Worm (Caenorhabditis elegans) whole organism, L3 larva: ENCODE measurements around the gene lec-2.

Source experiments
- R02D3.7 ChIP-seq: fragments of 150-350 bp; optimal IDR thresholded peaks from 2 replicates; lab custom pipeline; 2014; ENCODE audit warnings: missing biosample characterization, missing genetic modification characterization
- ZK546.5 ChIP-seq: sonication (generic microtip); optimal IDR thresholded peaks from 2 replicates; lab custom pipeline; 2017; ENCODE audit warnings: missing biosample characterization, missing genetic modification characterization
- aly-2 ChIP-seq: fragments of 150-350 bp; optimal IDR thresholded peaks from 2 replicates; lab custom pipeline; 2014; ENCODE audit warnings: missing biosample characterization, missing genetic modification characterization
- ama-1 ChIP-seq: fragments of 150-350 bp; optimal IDR thresholded peaks from 2 replicates; lab custom pipeline; 2018
- ceh-28 ChIP-seq: fragments of 150-350 bp; optimal IDR thresholded peaks from 2 replicates; lab custom pipeline; 2014; ENCODE audit warnings: missing biosample characterization, missing genetic modification reagents, missing genetic modification characterization
- ceh-82 ChIP-seq: fragments of 150-350 bp; optimal IDR thresholded peaks from 2 replicates; lab custom pipeline; 2014; ENCODE audit warnings: missing biosample characterization, missing genetic modification characterization
- ceh-9 ChIP-seq: sonication (generic microtip); optimal IDR thresholded peaks from 2 replicates; lab custom pipeline; 2018; ENCODE audit warnings: missing biosample characterization, missing genetic modification characterization
- egl-27 ChIP-seq: sonication (generic microtip); optimal IDR thresholded peaks from 4 replicates; lab custom pipeline; 2017; ENCODE audit warnings: missing biosample characterization, missing genetic modification reagents, missing genetic modification characterization
- elt-1 ChIP-seq: fragments of 150-350 bp; optimal IDR thresholded peaks from 2 replicates; lab custom pipeline; 2014; ENCODE audit warnings: missing biosample characterization, missing genetic modification characterization
- elt-2 ChIP-seq: sonication (generic microtip); optimal IDR thresholded peaks from 2 replicates; lab custom pipeline; 2016; ENCODE audit warnings: missing genetic modification reagents, mild to moderate bottlenecking, missing genetic modification characterization, missing compliant biosample characterization
- elt-3 ChIP-seq, 3 experiments: fragments of 150-350 bp in 1 of 3; sonication (generic microtip) in 2 of 3; optimal IDR thresholded peaks; 2 replicates in 2 of 3; 4 replicates in 1 of 3; lab custom pipeline; 2014 to 2017; ENCODE audit warnings: missing biosample characterization in 3 of 3, missing genetic modification characterization in 3 of 3
- eor-1 ChIP-seq, 2 experiments: fragments of 150-350 bp; optimal IDR thresholded peaks; 2 replicates each; lab custom pipeline; 2014 to 2018; ENCODE audit warnings: missing biosample characterization in 2 of 2, missing genetic modification characterization in 2 of 2
- fkh-10 ChIP-seq: sonication (generic microtip); optimal IDR thresholded peaks from 2 replicates; lab custom pipeline; 2017; ENCODE audit warnings: missing biosample characterization, missing genetic modification reagents, missing genetic modification characterization
- fos-1 ChIP-seq: fragments of 150-350 bp; optimal IDR thresholded peaks from 2 replicates; lab custom pipeline; 2014; ENCODE audit warnings: missing biosample characterization, missing genetic modification characterization
- hmg-11 ChIP-seq: sonication (generic microtip); optimal IDR thresholded peaks from 2 replicates; lab custom pipeline; 2016; ENCODE audit warnings: missing genetic modification characterization, missing compliant biosample characterization
- jun-1 ChIP-seq: fragments of 150-350 bp; optimal IDR thresholded peaks from 2 replicates; lab custom pipeline; 2014; ENCODE audit warnings: missing biosample characterization, missing genetic modification reagents, missing genetic modification characterization
- lin-15B ChIP-seq: fragments of 150-350 bp; optimal IDR thresholded peaks from 2 replicates; lab custom pipeline; 2014; ENCODE audit warnings: missing biosample characterization, missing genetic modification characterization
- lin-39 ChIP-seq: fragments of 150-350 bp; optimal IDR thresholded peaks from 2 replicates; lab custom pipeline; 2018; ENCODE audit warnings: missing biosample characterization, missing genetic modification reagents, missing genetic modification characterization
- lsy-12 ChIP-seq: sonication (generic microtip); optimal IDR thresholded peaks from 2 replicates; lab custom pipeline; 2016; ENCODE audit warnings: mild to moderate bottlenecking, missing genetic modification characterization, missing compliant biosample characterization
- mdl-1 ChIP-seq: fragments of 150-350 bp; optimal IDR thresholded peaks from 2 replicates; lab custom pipeline; 2014; ENCODE audit warnings: missing biosample characterization, missing genetic modification characterization
- mml-1 ChIP-seq: fragments of 150-350 bp; sonication (generic microtip); optimal IDR thresholded peaks from 3 replicates; lab custom pipeline; 2014; ENCODE audit warnings: missing biosample characterization, missing genetic modification characterization
- nfya-1 ChIP-seq: sonication (generic microtip); optimal IDR thresholded peaks from 2 replicates; lab custom pipeline; 2017; ENCODE audit warnings: missing genetic modification characterization, mild to moderate bottlenecking, missing compliant biosample characterization, antibody characterized with exemption, moderate library complexity; ENCODE audit not compliant: insufficient read depth
- nhr-11 ChIP-seq: fragments of 150-350 bp; optimal IDR thresholded peaks from 2 replicates; lab custom pipeline; 2014; ENCODE audit warnings: missing biosample characterization, missing genetic modification characterization
- nhr-12 ChIP-seq: fragments of 150-350 bp; optimal IDR thresholded peaks from 2 replicates; lab custom pipeline; 2014; ENCODE audit warnings: missing biosample characterization, missing genetic modification characterization
- nhr-23 ChIP-seq: fragments of 150-350 bp; optimal IDR thresholded peaks from 2 replicates; lab custom pipeline; 2014; ENCODE audit warnings: missing biosample characterization, missing genetic modification reagents, missing genetic modification characterization
- nhr-237 ChIP-seq: fragments of 150-350 bp; optimal IDR thresholded peaks from 2 replicates; lab custom pipeline; 2014; ENCODE audit warnings: missing biosample characterization, missing genetic modification characterization
- nhr-25 ChIP-seq: sonication (generic microtip); optimal IDR thresholded peaks from 2 replicates; lab custom pipeline; 2017; ENCODE audit warnings: missing biosample characterization, missing genetic modification characterization
- nhr-28 ChIP-seq: fragments of 150-350 bp; optimal IDR thresholded peaks from 2 replicates; lab custom pipeline; 2014; ENCODE audit warnings: missing biosample characterization, missing genetic modification characterization
- nhr-43 ChIP-seq: sonication (generic microtip); optimal IDR thresholded peaks from 2 replicates; lab custom pipeline; 2016; ENCODE audit warnings: mild to moderate bottlenecking, missing genetic modification characterization, missing compliant biosample characterization; ENCODE audit not compliant: poor library complexity, severe bottlenecking
- nhr-67 ChIP-seq: fragments of 150-350 bp; optimal IDR thresholded peaks from 2 replicates; lab custom pipeline; 2014; ENCODE audit warnings: missing biosample characterization, missing genetic modification characterization
- nhr-77 ChIP-seq: fragments of 150-350 bp; optimal IDR thresholded peaks from 2 replicates; lab custom pipeline; 2014; ENCODE audit warnings: missing biosample characterization, missing genetic modification characterization
- pha-4 ChIP-seq: fragments of 150-350 bp; optimal IDR thresholded peaks from 2 replicates; lab custom pipeline; 2014; ENCODE audit warnings: missing biosample characterization, missing genetic modification reagents, missing genetic modification characterization
- sea-2 ChIP-seq: fragments of 150-350 bp; sonication (generic microtip); optimal IDR thresholded peaks from 4 replicates; lab custom pipeline; 2014; ENCODE audit warnings: missing biosample characterization, missing genetic modification reagents, missing genetic modification characterization
- snpc-4 ChIP-seq: fragments of 150-350 bp; optimal IDR thresholded peaks from 2 replicates; lab custom pipeline; 2014; ENCODE audit warnings: missing biosample characterization, missing genetic modification characterization
- tbx-2 ChIP-seq: sonication (generic microtip); optimal IDR thresholded peaks from 2 replicates; lab custom pipeline; 2016; ENCODE audit warnings: mild to moderate bottlenecking, missing genetic modification characterization, missing compliant biosample characterization
- unc-39 ChIP-seq: sonication (generic microtip); optimal IDR thresholded peaks from 4 replicates; lab custom pipeline; 2017; ENCODE audit warnings: missing biosample characterization, missing genetic modification characterization
- unc-62 ChIP-seq: fragments of 150-350 bp; sonication (generic microtip); optimal IDR thresholded peaks from 4 replicates; lab custom pipeline; 2014; ENCODE audit warnings: missing biosample characterization, missing genetic modification reagents, missing genetic modification characterization
- zag-1 ChIP-seq: fragments of 150-350 bp; optimal IDR thresholded peaks from 2 replicates; lab custom pipeline; 2014; ENCODE audit warnings: missing biosample characterization, missing genetic modification characterization
- ztf-11 ChIP-seq: fragments of 150-350 bp; optimal IDR thresholded peaks from 2 replicates; lab custom pipeline; 2014; ENCODE audit warnings: missing biosample characterization, missing genetic modification characterization
- ztf-4 ChIP-seq: fragments of 150-350 bp; optimal IDR thresholded peaks from 2 replicates; lab custom pipeline; 2014; ENCODE audit warnings: missing biosample characterization, missing genetic modification characterization

Gene lec-2

DNA sequence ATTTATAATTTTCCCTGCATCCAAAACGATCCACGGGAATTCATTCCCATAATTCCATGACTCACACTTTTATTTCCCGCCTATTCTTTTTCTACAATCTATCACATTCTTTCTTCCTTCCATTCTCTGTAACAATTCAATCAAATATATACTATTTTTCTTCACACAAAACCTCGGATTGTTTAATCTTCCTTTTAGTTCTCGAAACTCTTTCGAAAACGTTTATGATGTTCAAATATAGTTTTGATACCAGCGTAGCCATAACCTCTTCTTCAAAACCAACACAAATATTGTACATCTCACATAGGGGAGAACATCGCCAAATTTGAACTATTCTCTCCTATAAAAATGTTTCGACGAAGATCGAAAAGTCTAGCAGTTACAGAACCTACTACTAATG is 25.2 kb downstream of the lec-2 start, which contains the start of gene lec-3:
Gene lec-3 (plus strand): TSS at position 301 of the 400 bp plus-strand sequence.
- TF ChIP-seq nhr-23 (tag; lab: Kevin White, UChicago) (no peak), jun-1 (no peak), R02D3.7 (tag; lab: Kevin White, UChicago) (no peak), unc-62 (no peak), lin-15B (no peak), fos-1 (no peak), egl-27 (tag; lab: Kevin White, UChicago) (no peak), nhr-12 (tag; lab: Kevin White, UChicago) (no peak), ztf-4 (tag; lab: Kevin White, UChicago) (no peak), lin-39 (tag; lab: Kevin White, UChicago) (no peak), ztf-11 (tag; lab: Kevin White, UChicago) (no peak), tbx-2 (no peak), ceh-28 (tag; lab: Kevin White, UChicago) (no peak), nhr-43 (tag; lab: Kevin White, UChicago) (no peak)

DNA sequence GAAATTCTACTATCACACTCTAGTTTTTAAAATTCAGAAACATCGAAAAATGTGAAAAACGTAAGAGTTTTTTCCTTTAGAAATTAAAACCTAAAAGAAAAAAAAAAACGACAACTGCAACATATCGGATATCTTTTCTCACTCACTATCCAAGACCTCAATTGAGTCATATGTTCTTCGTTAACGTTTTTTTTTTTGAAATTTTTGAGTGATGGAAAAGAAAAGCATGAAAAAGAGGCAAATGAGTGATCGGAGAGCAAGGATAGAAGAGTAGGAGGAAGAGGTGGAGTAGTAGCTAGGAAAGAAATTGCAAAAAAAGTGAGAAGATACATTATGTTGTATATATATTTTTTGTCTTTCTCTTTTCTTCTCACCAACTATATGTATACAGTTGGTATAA is 26.4 kb downstream of the lec-2 start:
- TF ChIP-seq lin-39 (tag; lab: Kevin White, UChicago), result no peak
- TF ChIP-seq jun-1, result no peak
- TF ChIP-seq lin-15B, result no peak
- TF ChIP-seq elt-1 (tag; lab: Kevin White, UChicago), result no peak
- no peak for TF ChIP-seq tbx-2
- TF ChIP-seq nhr-67, result no peak
- no peak for TF ChIP-seq sea-2 (GFP tag; lab: Kevin White, UChicago)
- TF ChIP-seq snpc-4 (tag; lab: Kevin White, UChicago), result no peak
- TF ChIP-seq R02D3.7 (tag; lab: Kevin White, UChicago), result no peak
- no peak for TF ChIP-seq ZK546.5
- TF ChIP-seq mml-1 (tag; lab: Kevin White, UChicago), result no peak
- no peak for TF ChIP-seq fkh-10

DNA sequence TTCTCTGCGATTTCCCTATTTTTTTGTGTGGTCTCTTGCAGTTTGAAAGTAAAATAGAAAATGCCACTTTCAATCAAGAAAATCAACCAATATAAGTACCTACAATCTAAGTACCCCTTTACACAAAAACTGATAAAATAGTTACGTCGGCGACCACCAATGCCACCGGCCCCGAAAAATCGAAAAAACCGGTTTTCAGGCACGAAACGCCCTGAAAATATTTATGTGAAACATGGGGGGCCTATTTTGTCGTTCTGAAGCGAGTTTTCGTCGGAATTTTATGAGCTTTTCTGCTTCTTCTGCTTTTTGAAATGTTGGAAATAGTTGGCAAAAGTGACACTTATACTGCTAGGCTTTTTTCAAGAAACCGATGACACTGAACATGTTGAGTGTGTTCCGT is 27.4 kb downstream of the lec-2 start:
- TF ChIP-seq lin-39 (tag; lab: Kevin White, UChicago) (no peak), aly-2 (tag; lab: Kevin White, UChicago) (no peak), fos-1 (no peak), mdl-1 (tag; lab: Kevin White, UChicago) (no peak), pha-4 (no peak), unc-39 (tag; lab: Kevin White, UChicago) (no peak), egl-27 (tag; lab: Kevin White, UChicago) (no peak), unc-62 (no peak), ceh-82 (tag; lab: Kevin White, UChicago) (no peak), elt-3 (tag; optimal IDR thresholded peaks at IDR 0.05; lab: Kevin White, UChicago) (no peak), lsy-12 (tag; lab: Kevin White, UChicago) (no peak), zag-1 (tag; lab: Kevin White, UChicago) (no peak), eor-1 (tag; optimal IDR thresholded peaks at IDR 0.05; lab: Kevin White, UChicago) (no peak), nhr-25 (tag; lab: Kevin White, UChicago) (no peak), snpc-4 (tag; lab: Kevin White, UChicago) (no peak), sea-2 (GFP tag; lab: Kevin White, UChicago) (no peak), nhr-28 (tag; lab: Kevin White, UChicago) (no peak), elt-2 (tag; lab: Kevin White, UChicago) (no peak), tbx-2 (no peak)

DNA sequence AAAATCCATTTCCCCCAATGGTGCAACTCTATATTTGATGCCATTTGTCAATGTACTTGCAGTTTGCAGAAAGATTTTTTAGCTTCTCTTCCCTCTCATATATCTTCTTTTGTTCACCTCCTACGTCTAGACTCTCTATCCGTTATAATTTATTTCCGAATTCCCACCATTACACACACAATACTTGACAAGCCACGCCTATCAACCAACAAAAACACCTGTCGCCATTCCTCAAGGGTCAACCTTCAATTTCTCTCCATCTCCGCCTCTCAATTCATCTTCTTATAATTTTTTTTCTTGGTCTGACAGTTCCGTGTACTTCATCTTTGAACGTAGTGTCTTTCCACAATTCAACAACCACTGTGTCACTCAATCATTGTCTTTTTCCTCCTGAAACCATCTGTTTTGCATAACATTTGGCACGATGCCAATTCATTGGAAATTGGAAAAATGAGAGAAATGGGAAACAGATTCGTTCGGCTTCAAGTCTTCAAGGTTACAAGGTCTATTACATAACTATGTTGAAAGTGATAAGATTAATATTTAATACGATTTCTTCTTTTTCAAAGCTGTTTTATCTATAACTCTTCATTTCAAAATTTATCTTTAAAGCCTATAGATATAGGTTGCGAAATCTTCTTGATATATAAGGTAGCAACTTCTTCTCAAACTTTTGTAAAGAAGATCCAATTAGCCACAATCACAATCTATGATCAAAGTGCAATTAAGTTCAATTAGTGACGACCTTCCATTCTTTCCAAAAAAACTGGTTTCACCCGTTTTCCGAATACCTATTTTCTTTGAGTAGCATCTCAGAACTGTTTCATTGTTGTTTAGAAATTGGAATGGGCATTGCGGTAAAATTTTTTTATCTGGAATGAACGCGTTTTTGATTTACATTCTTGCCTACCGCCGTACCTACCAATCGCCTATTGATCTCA is 29.1 kb downstream of the lec-2 start:
- no peak for TF ChIP-seq ama-1 (lab: Kevin White, UChicago)
- no peak for TF ChIP-seq ceh-9 (tag; lab: Kevin White, UChicago)
- no peak for TF ChIP-seq fkh-10
- no peak for TF ChIP-seq nfya-1 (tag; lab: Kevin White, UChicago)
- no peak for TF ChIP-seq egl-27 (tag; lab: Kevin White, UChicago)
- no peak for TF ChIP-seq lsy-12 (tag; lab: Kevin White, UChicago)
- peak; percentile 8 for TF ChIP-seq nhr-25 (tag; lab: Kevin White, UChicago)
- no peak for TF ChIP-seq hmg-11 (tag; lab: Kevin White, UChicago)
- TF ChIP-seq fos-1, result no peak
- no peak for TF ChIP-seq nhr-237 (tag; lab: Kevin White, UChicago)
- no peak for TF ChIP-seq nhr-43 (tag; lab: Kevin White, UChicago)
- no peak for TF ChIP-seq nhr-77 (tag; lab: Kevin White, UChicago)
- TF ChIP-seq ceh-28 (tag; lab: Kevin White, UChicago), result no peak
- no peak for TF ChIP-seq elt-2 (tag; lab: Kevin White, UChicago)
- TF ChIP-seq nhr-12 (tag; lab: Kevin White, UChicago), result no peak
- TF ChIP-seq nhr-11 (tag; lab: Kevin White, UChicago), result peak; percentile 25
